Worm (Caenorhabditis elegans): ENCODE measurements around the gene H11L12.1.

Gene H11L12.1

DNA sequence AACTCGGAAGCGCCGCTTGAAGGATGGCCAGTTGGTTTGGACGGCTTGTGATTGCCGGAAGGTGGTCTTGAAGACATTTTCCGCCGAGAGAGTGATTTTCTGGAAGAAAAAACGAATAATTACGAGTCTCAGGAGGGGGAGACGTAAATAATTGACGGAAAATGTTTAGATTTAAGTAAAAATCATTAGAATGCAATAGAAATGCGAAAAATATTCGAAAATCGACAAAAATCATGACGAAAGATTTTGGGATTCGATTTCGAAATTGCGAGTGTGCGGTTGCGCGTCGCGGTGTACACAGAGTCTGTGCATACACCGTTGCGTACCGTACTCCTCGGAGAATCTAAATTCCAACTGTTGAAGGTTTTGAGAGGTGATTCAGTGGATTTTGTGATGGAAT is at the start of gene H11L12.1:
Gene H11L12.1 (minus strand): TSS at position 101 of the 400 bp plus-strand sequence.
- TF ChIP-seq sea-2 (GFP tag; optimal IDR thresholded peaks at IDR 0.05) (no peak), nhr-76 (tag; optimal IDR thresholded peaks at IDR 0.05) (no peak), ceh-82 (tag; optimal IDR thresholded peaks at IDR 0.05) (no peak), lsy-12 (tag; optimal IDR thresholded peaks at IDR 0.05) (no peak), ztf-4 (tag; optimal IDR thresholded peaks at IDR 0.05) (no peak), nhr-28 (tag; optimal IDR thresholded peaks at IDR 0.05) (no peak), tbx-2 (tag; optimal IDR thresholded peaks at IDR 0.05) (no peak)

DNA sequence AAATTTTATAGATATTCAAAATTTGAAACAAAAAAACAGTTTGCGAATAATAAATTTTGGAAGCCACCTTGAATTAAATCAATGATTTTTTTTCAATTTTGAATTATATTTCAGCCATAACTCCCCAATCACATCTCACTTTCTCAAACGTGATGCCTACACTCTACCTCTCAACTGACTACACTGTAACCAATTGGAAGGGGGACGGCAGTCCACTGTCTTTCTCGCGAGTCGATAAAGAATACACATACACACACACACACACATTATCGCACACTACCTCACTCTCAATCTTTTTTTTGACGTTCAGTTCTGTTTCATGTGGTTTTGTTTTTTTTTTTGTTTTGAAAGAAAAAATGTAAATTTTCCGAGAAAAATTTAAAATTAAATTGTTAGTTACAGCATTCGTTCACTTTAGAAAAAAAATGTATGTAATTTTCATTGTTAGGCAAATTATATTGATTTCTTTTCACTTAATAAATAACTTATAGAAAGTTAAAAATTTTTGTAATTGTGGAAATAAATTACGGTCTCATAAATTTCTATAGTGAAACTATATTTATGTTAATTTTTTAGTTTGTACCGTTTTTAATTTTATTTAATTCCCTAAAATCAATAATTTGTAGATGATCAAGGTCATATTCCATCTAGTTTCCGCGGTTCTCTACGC is 3.0 kb upstream of the H11L12.1 start, which contains the start of gene cTel55X.1:
Gene cTel55X.1 (plus strand): TSS at position 620 of the 670 bp plus-strand sequence.
- TF ChIP-seq pha-4 (tag; optimal IDR thresholded peaks at IDR 0.05) = peak; percentile 40
- peak; percentile 68 for TF ChIP-seq elt-2 (tag; optimal IDR thresholded peaks at IDR 0.05)
- no peak for TF ChIP-seq hmg-11 (tag; optimal IDR thresholded peaks at IDR 0.05)
- peak; percentile 4 for TF ChIP-seq nfya-1 (tag; optimal IDR thresholded peaks at IDR 0.05; ENCODE audit: insufficient read depth)
- no peak for TF ChIP-seq sea-2 (GFP tag; optimal IDR thresholded peaks at IDR 0.05)
- TF ChIP-seq unc-39 (tag; optimal IDR thresholded peaks at IDR 0.05) = no peak
- TF ChIP-seq ztf-11 (tag; optimal IDR thresholded peaks at IDR 0.05) = no peak
- peak; percentile 23 for TF ChIP-seq pqm-1 (tag; optimal IDR thresholded peaks at IDR 0.05)

DNA sequence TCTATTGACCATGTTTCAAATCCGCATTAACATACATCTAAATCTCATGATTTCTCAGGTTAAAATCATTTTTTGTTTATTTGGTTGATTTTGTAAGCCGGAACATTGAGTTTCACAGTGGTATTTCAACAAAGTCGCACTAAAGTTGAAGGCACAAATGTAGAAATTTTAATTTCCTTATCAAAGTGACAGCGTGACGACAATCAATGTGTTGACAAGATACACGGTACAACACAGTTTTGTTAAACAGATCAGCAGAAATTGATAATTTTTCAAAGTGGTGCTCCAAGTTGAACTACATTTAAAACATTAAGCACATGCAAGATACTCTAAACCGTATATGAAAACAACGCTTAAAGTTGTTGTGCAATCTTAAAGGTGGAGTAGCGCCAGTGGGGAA is 8.9 kb downstream of the H11L12.1 start:
- no peak for TF ChIP-seq zag-1 (tag; optimal IDR thresholded peaks at IDR 0.05)
- TF ChIP-seq mml-1 (tag; optimal IDR thresholded peaks at IDR 0.05) = no peak
- TF ChIP-seq ceh-28 (tag; optimal IDR thresholded peaks at IDR 0.05) = no peak
- peak; percentile 40 for TF ChIP-seq pha-4 (tag; optimal IDR thresholded peaks at IDR 0.05)
- TF ChIP-seq tbx-2 (tag; optimal IDR thresholded peaks at IDR 0.05) = no peak
- peak; percentile 72 for TF ChIP-seq elt-2 (tag; optimal IDR thresholded peaks at IDR 0.05)
- no peak for TF ChIP-seq lsy-12 (tag; optimal IDR thresholded peaks at IDR 0.05)
- TF ChIP-seq elt-1 (tag; optimal IDR thresholded peaks at IDR 0.05) = no peak
- no peak for TF ChIP-seq fos-1 (tag; optimal IDR thresholded peaks at IDR 0.05)
- TF ChIP-seq fkh-10 (GFP tag; optimal IDR thresholded peaks at IDR 0.05) = no peak

DNA sequence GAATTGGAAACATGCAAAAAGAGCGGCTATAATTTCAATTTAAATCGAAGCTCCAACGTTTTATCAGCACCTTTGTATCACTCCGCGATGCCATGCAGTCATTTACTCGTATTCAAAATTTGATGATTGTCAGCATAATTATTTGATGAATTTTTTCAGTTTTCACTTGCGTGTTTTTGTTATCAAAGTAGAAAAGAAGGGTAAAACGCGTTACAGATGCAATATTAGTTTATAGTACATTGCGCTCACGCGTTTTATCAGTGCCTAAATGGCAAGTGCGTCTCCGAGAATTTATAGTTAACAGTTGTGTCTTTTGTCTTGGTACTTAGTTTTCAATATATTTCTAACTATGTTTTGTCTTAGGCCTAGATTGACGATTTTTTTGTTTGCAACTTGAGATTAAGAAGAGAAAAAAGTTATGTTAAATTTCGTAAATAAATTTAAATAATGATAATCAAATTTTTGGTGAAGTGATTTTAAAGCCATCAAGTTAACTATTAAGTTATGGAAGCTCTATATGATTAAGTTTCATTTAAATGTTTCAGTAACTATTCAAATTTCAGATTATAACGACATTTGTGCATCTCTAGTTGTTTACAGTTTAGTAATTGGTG is 16.7 kb downstream of the H11L12.1 start, which contains the start of gene cgt-2:
Gene cgt-2 (plus strand): TSS at position 564 of the 614 bp plus-strand sequence.
- TF ChIP-seq skn-1 (tag; optimal IDR thresholded peaks at IDR 0.05) = peak; percentile 83
- no peak for TF ChIP-seq nhr-12 (tag; optimal IDR thresholded peaks at IDR 0.05)
- no peak for TF ChIP-seq lsy-12 (tag; optimal IDR thresholded peaks at IDR 0.05)
- no peak for TF ChIP-seq nhr-76 (tag; optimal IDR thresholded peaks at IDR 0.05)
- peak; percentile 4 for TF ChIP-seq pha-4 (tag; optimal IDR thresholded peaks at IDR 0.05)
- no peak for TF ChIP-seq nhr-77 (tag; optimal IDR thresholded peaks at IDR 0.05)
- TF ChIP-seq nfya-1 (tag; optimal IDR thresholded peaks at IDR 0.05; ENCODE audit: insufficient read depth) = no peak
- TF ChIP-seq nhr-25 (tag; optimal IDR thresholded peaks at IDR 0.05) = no peak
- TF ChIP-seq lin-39 (tag; optimal IDR thresholded peaks at IDR 0.05) = no peak
- peak; percentile 82 for TF ChIP-seq elt-2 (tag; optimal IDR thresholded peaks at IDR 0.05)
- peak; percentile 84 for TF ChIP-seq pqm-1 (tag; optimal IDR thresholded peaks at IDR 0.05)

DNA sequence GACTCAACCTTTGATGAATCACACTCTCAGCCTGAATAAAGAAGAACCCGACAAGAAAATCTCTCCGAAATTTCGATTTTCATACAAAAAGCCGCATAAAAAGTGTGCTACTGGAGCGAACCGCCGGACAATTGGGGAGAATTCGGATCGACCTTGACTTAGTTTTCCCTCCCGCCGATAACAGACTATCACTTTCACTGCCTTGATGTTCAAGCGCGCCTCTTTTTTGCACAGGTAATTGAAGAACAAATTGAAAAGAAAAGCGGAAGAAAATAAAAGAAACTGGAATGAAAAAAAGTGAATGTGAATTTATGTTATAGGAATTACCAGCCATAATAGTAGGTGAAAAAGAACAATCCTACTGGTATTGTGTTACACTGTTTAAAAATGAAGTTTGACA is 25.5 kb downstream of the H11L12.1 start:
- TF ChIP-seq pqm-1 (tag; optimal IDR thresholded peaks at IDR 0.05) = no peak
- TF ChIP-seq nhr-23 (tag; optimal IDR thresholded peaks at IDR 0.05) = peak; percentile 82
- peak; percentile 10 for TF ChIP-seq nhr-25 (tag; optimal IDR thresholded peaks at IDR 0.05)

DNA sequence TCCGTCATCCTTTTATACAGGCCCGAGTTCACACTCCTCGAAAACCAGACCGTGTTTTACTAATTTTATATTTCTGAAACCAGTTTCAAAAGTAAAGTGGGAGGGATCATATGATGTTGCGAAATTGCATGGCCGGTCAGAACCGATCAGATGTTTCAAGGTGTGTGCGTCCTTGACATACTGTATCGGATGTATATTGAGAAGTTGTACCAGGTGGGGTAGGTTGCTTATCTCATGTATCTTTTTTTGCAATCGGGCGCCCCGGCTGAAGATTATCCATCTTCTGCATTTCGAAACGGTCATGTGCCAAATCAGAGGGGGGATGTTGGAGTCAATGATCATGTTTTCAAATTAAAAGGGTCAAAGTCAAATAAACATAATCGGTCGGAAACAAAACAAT is 26.7 kb downstream of the H11L12.1 start, which contains the start of gene T23E7.6:
Gene T23E7.6 (minus strand): TSS at position 45 of the 400 bp plus-strand sequence.
- TF ChIP-seq elt-3 (tag; optimal IDR thresholded peaks at IDR 0.05) (peak in 1 of 3 experiments; percentile 38), pqm-1 (tag; optimal IDR thresholded peaks at IDR 0.05) (no peak), nhr-25 (tag; optimal IDR thresholded peaks at IDR 0.05) (peak; percentile 83), elt-2 (tag; optimal IDR thresholded peaks at IDR 0.05) (no peak), nhr-23 (tag; optimal IDR thresholded peaks at IDR 0.05) (peak; percentile 97), elt-1 (tag; optimal IDR thresholded peaks at IDR 0.05) (peak; percentile 88), nhr-43 (tag; optimal IDR thresholded peaks at IDR 0.05; ENCODE audit: poor library complexity, severe bottlenecking) (peak; percentile 8), mdl-1 (tag; optimal IDR thresholded peaks at IDR 0.05) (no peak)
